Fruit fly (Drosophila melanogaster) whole organism, embryonic: Measurements from ENCODE around the gene CG6928.
A peak's percentile ranks its signal among the peaks of the same experiment; 100 is the strongest.

Source experiments
- BtbVII ChIP-seq: fragments of 200-800 bp; sonication (Bioruptor generic); optimal IDR thresholded peaks from 3 replicates; lab custom pipeline; 2017; ENCODE audit warnings: missing biosample characterization, mild to moderate bottlenecking, missing genetic modification characterization
- CG10267 ChIP-seq: fragments of 200-800 bp; sonication (Bioruptor generic); optimal IDR thresholded peaks from 2 replicates; lab custom pipeline; 2018; ENCODE audit warnings: missing biosample characterization, mild to moderate bottlenecking, missing genetic modification characterization, moderate library complexity
- CG10366 ChIP-seq: fragments of 200-800 bp; sonication (Bioruptor generic); IDR thresholded peaks from 2 replicates; pipeline ENCODE4 v1.3.6; 2022; ENCODE audit warnings: missing biosample characterization, missing genetic modification characterization
- CG10979 ChIP-seq: fragments of 200-800 bp; sonication (Bioruptor generic); optimal IDR thresholded peaks from 2 replicates; lab custom pipeline; 2018; ENCODE audit warnings: missing biosample characterization, mild to moderate bottlenecking, missing genetic modification characterization, moderate library complexity
- CG13123 ChIP-seq: fragments of 200-800 bp; sonication (Bioruptor generic); optimal IDR thresholded peaks from 2 replicates; lab custom pipeline; 2016; ENCODE audit warnings: missing biosample characterization, missing genetic modification characterization
- CG13775 ChIP-seq: fragments of 200-800 bp; sonication (Bioruptor generic); optimal IDR thresholded peaks from 3 replicates; lab custom pipeline; 2017; ENCODE audit warnings: missing biosample characterization, mild to moderate bottlenecking, missing genetic modification characterization
- CG18011 ChIP-seq: fragments of 200-800 bp; sonication (Bioruptor generic); optimal IDR thresholded peaks from 2 replicates; lab custom pipeline; 2017; ENCODE audit warnings: missing biosample characterization, missing genetic modification characterization, mild to moderate bottlenecking, moderate library complexity, missing genotype
- CG4730 ChIP-seq: fragments of 200-800 bp; sonication (Bioruptor generic); IDR thresholded peaks from 2 replicates; pipeline ENCODE4 v1.3.6; 2022; ENCODE audit warnings: missing biosample characterization, missing genetic modification characterization
- CG5180 ChIP-seq: fragments of 200-800 bp; sonication (Bioruptor generic); optimal IDR thresholded peaks from 3 replicates; lab custom pipeline; 2017; ENCODE audit warnings: missing biosample characterization, missing genetic modification characterization, mild to moderate bottlenecking, moderate library complexity, missing genetic modification reagents
- CG6272 ChIP-seq: fragments of 200-800 bp; sonication (Bioruptor generic); IDR thresholded peaks from 2 replicates; pipeline ENCODE4 v1.3.6; 2022; ENCODE audit warnings: missing biosample characterization, missing genetic modification characterization
- CG6765 ChIP-seq: fragments of 200-800 bp; sonication (Bioruptor generic); optimal IDR thresholded peaks from 3 replicates; lab custom pipeline; 2017; ENCODE audit warnings: missing biosample characterization, mild to moderate bottlenecking, missing genetic modification characterization
- CG7372 ChIP-seq: fragments of 200-800 bp; sonication (Bioruptor generic); IDR thresholded peaks from 2 replicates; pipeline ENCODE4 v1.3.6; 2022; ENCODE audit warnings: missing biosample characterization, missing genetic modification characterization
- CG7745 ChIP-seq: fragments of 200-800 bp; sonication (Bioruptor generic); optimal IDR thresholded peaks from 2 replicates; lab custom pipeline; 2018; ENCODE audit warnings: missing biosample characterization, mild to moderate bottlenecking, missing genetic modification characterization, moderate library complexity
- D19A ChIP-seq: fragments of 200-800 bp; optimal IDR thresholded peaks from 3 replicates; lab custom pipeline; 2019; ENCODE audit warnings: missing biosample characterization, mild to moderate bottlenecking, missing genetic modification characterization, moderate library complexity
- Dek ChIP-seq: fragments of 200-800 bp; sonication (Bioruptor generic); optimal IDR thresholded peaks from 3 replicates; lab custom pipeline; 2019; ENCODE audit warnings: missing biosample characterization, mild to moderate bottlenecking, missing genetic modification characterization, moderate library complexity
- Doc3 ChIP-seq: fragments of 200-800 bp; sonication (Bioruptor generic); IDR thresholded peaks from 3 replicates; pipeline ENCODE4 v1.3.6; 2022; ENCODE audit warnings: missing biosample characterization, missing genetic modification characterization; ENCODE audit not compliant: partially characterized antibody
- Drgx ChIP-seq: fragments of 200-800 bp; sonication (Bioruptor generic); IDR thresholded peaks from 2 replicates; pipeline ENCODE4 v1.3.6; 2022; ENCODE audit warnings: missing biosample characterization, missing genetic modification characterization
- Eip74EF ChIP-seq, 2 experiments: fragments of 200-800 bp in 1 of 2; fragments of >200 bp in 1 of 2; sonication (Bioruptor generic) in 1 of 2; optimal IDR thresholded peaks; 2 replicates each; lab custom pipeline; 2017 to 2019; ENCODE audit warnings: missing biosample characterization in 2 of 2, missing genetic modification characterization in 2 of 2, mild to moderate bottlenecking in 1 of 2, moderate library complexity in 1 of 2
- Hey ChIP-seq: fragments of 200-800 bp; sonication (Bioruptor generic); optimal IDR thresholded peaks from 3 replicates; lab custom pipeline; 2018; ENCODE audit warnings: missing biosample characterization, mild to moderate bottlenecking, missing genetic modification characterization
- HmgZ ChIP-seq: fragments of 200-800 bp; sonication (Bioruptor generic); optimal IDR thresholded peaks from 2 replicates; lab custom pipeline; 2018; ENCODE audit warnings: missing biosample characterization, mild to moderate bottlenecking, missing genetic modification characterization
- Hmr ChIP-seq: fragments of 200-800 bp; sonication (Bioruptor generic); optimal IDR thresholded peaks from 3 replicates; lab custom pipeline; 2017; ENCODE audit warnings: mild to moderate bottlenecking, missing biosample characterization, missing genetic modification reagents, missing genetic modification characterization
- Hmx ChIP-seq: fragments of 200-800 bp; sonication (Bioruptor generic); optimal IDR thresholded peaks from 2 replicates; lab custom pipeline; 2016; ENCODE audit warnings: missing biosample characterization, missing genetic modification characterization
- NC2α ChIP-seq: fragments of 200-800 bp; sonication (Bioruptor generic); optimal IDR thresholded peaks from 2 replicates; lab custom pipeline; 2016; ENCODE audit warnings: missing biosample characterization, missing genetic modification characterization
- Sox100B ChIP-seq: fragments of 200-800 bp; sonication (Bioruptor generic); optimal IDR thresholded peaks from 3 replicates; lab custom pipeline; 2018; ENCODE audit warnings: missing biosample characterization, mild to moderate bottlenecking, missing genetic modification characterization
- Sry-δ ChIP-seq: fragments of 200-800 bp; sonication (Bioruptor generic); optimal IDR thresholded peaks from 2 replicates; lab custom pipeline; 2016; ENCODE audit warnings: missing biosample characterization, missing genetic modification characterization
- Ssrp ChIP-seq: fragments of 200-800 bp; sonication (Bioruptor generic); optimal IDR thresholded peaks from 2 replicates; lab custom pipeline; 2018; ENCODE audit warnings: missing biosample characterization, mild to moderate bottlenecking, missing genetic modification characterization, moderate library complexity
- ac ChIP-seq: fragments of 200-800 bp; sonication (Bioruptor generic); optimal IDR thresholded peaks from 3 replicates; lab custom pipeline; 2017; ENCODE audit warnings: missing biosample characterization, mild to moderate bottlenecking, missing genetic modification characterization
- bab2 ChIP-seq: fragments of 200-800 bp; sonication (Bioruptor generic); optimal IDR thresholded peaks from 2 replicates; lab custom pipeline; 2016; ENCODE audit warnings: missing biosample characterization, missing genetic modification characterization
- bsh ChIP-seq, 2 experiments: fragments of 200-800 bp; sonication (Bioruptor generic); optimal IDR thresholded peaks; 2 replicates each; lab custom pipeline; 2017 to 2018; ENCODE audit warnings: mild to moderate bottlenecking in 2 of 2, missing biosample characterization in 2 of 2, missing genetic modification characterization in 2 of 2, moderate library complexity in 1 of 2
- dan ChIP-seq: fragments of 200-800 bp; sonication (Bioruptor generic); IDR thresholded peaks from 2 replicates; pipeline ENCODE4 v1.3.6; 2022; ENCODE audit warnings: missing biosample characterization, missing genetic modification characterization
- dm ChIP-seq: fragments of 200-800 bp; sonication (Bioruptor generic); optimal IDR thresholded peaks from 3 replicates; lab custom pipeline; 2016; ENCODE audit warnings: missing biosample characterization, missing genetic modification characterization
- en ChIP-seq: fragments of 200-800 bp; sonication (Bioruptor generic); optimal IDR thresholded peaks from 2 replicates; lab custom pipeline; 2016; ENCODE audit warnings: missing biosample characterization, missing genetic modification characterization
- fd3F ChIP-seq: fragments of 200-800 bp; sonication (Bioruptor generic); optimal IDR thresholded peaks from 2 replicates; lab custom pipeline; 2018; ENCODE audit warnings: missing biosample characterization, mild to moderate bottlenecking, missing genetic modification characterization, moderate library complexity
- hbn ChIP-seq: fragments of 200-800 bp; sonication (Bioruptor generic); IDR thresholded peaks from 2 replicates; pipeline ENCODE4 v1.3.6; 2022; ENCODE audit warnings: missing biosample characterization, missing genetic modification characterization; ENCODE audit not compliant: partially characterized antibody
- kay ChIP-seq: fragments of 200-800 bp; sonication (Bioruptor generic); optimal IDR thresholded peaks from 2 replicates; lab custom pipeline; 2016; ENCODE audit warnings: missing biosample characterization, missing genetic modification characterization
- lola ChIP-seq, 3 experiments: fragments of >200 bp in 2 of 3; fragments of 200-800 bp in 1 of 3; sonication (Bioruptor generic) in 1 of 3; optimal IDR thresholded peaks; 2 replicates each; lab custom pipeline; 2017 to 2019; ENCODE audit warnings: missing biosample characterization in 3 of 3, missing genetic modification characterization in 3 of 3, mild to moderate bottlenecking in 1 of 3, moderate library complexity in 1 of 3
- luna ChIP-seq: fragments of 200-800 bp; sonication (Bioruptor generic); optimal IDR thresholded peaks from 2 replicates; lab custom pipeline; 2016; ENCODE audit warnings: missing biosample characterization, missing genetic modification characterization
- mam ChIP-seq: fragments of 200-800 bp; sonication (Bioruptor generic); optimal IDR thresholded peaks from 3 replicates; lab custom pipeline; 2016; ENCODE audit warnings: missing biosample characterization, missing genetic modification characterization
- nau ChIP-seq: fragments of 200-800 bp; sonication (Bioruptor generic); optimal IDR thresholded peaks from 3 replicates; lab custom pipeline; 2017; ENCODE audit warnings: missing biosample characterization, mild to moderate bottlenecking, missing genetic modification characterization, missing genetic modification reagents
- p53 ChIP-seq: fragments of 200-800 bp; sonication (Bioruptor generic); optimal IDR thresholded peaks from 2 replicates; lab custom pipeline; 2016; ENCODE audit warnings: missing biosample characterization, missing genetic modification characterization
- pita ChIP-seq: fragments of 200-800 bp; sonication (Bioruptor generic); optimal IDR thresholded peaks from 2 replicates; lab custom pipeline; 2017; ENCODE audit warnings: missing biosample characterization, mild to moderate bottlenecking, missing genetic modification characterization
- scrt ChIP-seq: fragments of 200-800 bp; sonication (Bioruptor generic); optimal IDR thresholded peaks from 2 replicates; lab custom pipeline; 2018; ENCODE audit warnings: missing biosample characterization, mild to moderate bottlenecking, missing genetic modification characterization, moderate library complexity
- shn ChIP-seq: fragments of 200-800 bp; sonication (Bioruptor generic); optimal IDR thresholded peaks from 3 replicates; lab custom pipeline; 2016; ENCODE audit warnings: missing biosample characterization, missing genetic modification characterization
- slou ChIP-seq: fragments of 200-800 bp; sonication (Bioruptor generic); optimal IDR thresholded peaks from 3 replicates; lab custom pipeline; 2016; ENCODE audit warnings: missing biosample characterization, missing genetic modification characterization
- trh ChIP-seq: fragments of 200-800 bp; sonication (Bioruptor generic); optimal IDR thresholded peaks from 2 replicates; lab custom pipeline; 2016; ENCODE audit warnings: missing biosample characterization, missing genetic modification characterization
- vvl ChIP-seq: fragments of 200-800 bp; sonication (Bioruptor generic); IDR thresholded peaks from 2 replicates; pipeline ENCODE4 v1.3.6; 2022; ENCODE audit warnings: missing biosample characterization, missing genetic modification characterization
- wdn ChIP-seq: fragments of 200-800 bp; sonication (Bioruptor generic); IDR thresholded peaks from 2 replicates; pipeline ENCODE4 v1.3.6; 2022; ENCODE audit warnings: missing biosample characterization, missing genetic modification characterization
- yki ChIP-seq: fragments of >200 bp; optimal IDR thresholded peaks from 3 replicates; lab custom pipeline; 2018

Gene CG6928

DNA sequence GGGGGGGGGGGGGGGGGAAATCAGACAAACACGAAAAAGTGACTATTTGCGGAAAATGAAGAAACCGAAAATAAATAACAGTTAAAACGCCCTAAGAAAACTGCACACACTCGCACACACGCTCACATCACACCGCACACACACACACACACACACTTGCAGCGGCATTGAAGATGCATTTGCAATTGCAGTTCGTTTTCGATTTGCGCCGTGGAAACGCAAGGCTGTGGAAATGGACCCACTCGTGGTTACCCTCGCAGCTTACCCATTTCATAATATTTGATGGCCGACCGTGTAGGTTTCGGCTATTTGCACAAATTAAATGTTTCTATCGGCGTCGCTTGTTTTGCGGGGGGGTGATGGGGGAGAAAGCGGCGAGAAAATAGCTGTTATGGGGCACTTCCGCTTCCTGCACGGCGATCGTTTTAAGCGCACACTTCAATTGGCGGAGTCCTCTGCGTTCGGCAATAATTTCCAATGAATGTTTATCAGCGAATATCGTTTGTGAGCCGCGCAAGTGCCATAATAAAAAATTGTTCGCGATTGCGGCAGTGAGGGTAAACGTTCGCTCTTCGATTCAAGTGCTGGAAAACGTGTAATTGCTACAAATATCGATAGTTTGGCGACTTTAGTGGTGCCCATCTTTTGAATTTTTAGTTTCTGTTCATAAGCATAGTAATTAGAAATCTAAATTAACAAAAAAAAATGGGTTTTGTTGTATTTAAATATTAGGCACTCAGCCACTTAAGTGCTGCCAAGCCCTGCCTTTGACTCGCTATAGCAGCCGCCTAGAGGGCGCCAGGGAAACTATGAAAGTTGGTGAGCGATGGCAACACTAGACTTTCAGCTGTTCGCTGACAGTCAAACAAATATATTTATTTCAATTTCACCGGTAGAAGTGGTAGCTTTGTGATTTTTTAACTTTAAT, at the start of gene CG6928, which contains the start of gene Pop2 (continued):
- TF ChIP-seq dan (GFP tag; lab: Robert Waterston, UW) (no peak), Ssrp (peak; percentile 48), dm (GFP tag; lab: Kevin White, UChicago) (peak; percentile 78), vvl (GFP tag; lab: Robert Waterston, UW) (peak; percentile 86), Hey (no peak), CG7745 (tag; lab: Kevin White, UChicago) (no peak), BtbVII (GFP tag; lab: Kevin White, UChicago) (no peak), CG7372 (GFP tag; lab: Robert Waterston, UW) (peak; percentile 78), CG13775 (GFP tag; lab: Kevin White, UChicago) (peak; percentile 72), D19A (no peak), lola (GFP tag; optimal IDR thresholded peaks at IDR 0.05; lab: Kevin White, UChicago) (peak in 1 of 3 experiments; percentile 45), CG10267 (tag; lab: Kevin White, UChicago) (peak; percentile 98), fd3F (peak; percentile 49), ac (GFP tag; lab: Kevin White, UChicago) (peak; percentile 21), HmgZ (tag; lab: Kevin White, UChicago) (peak; percentile 80), Hmx (GFP tag; lab: Kevin White, UChicago) (peak; percentile 47), bsh (GFP tag; optimal IDR thresholded peaks at IDR 0.05; lab: Kevin White, UChicago) (peak in 1 of 2 experiments; percentile 39), Hmr (peak; percentile 79), Sry-δ (peak; percentile 89), Sox100B (GFP tag; lab: Kevin White, UChicago) (no peak), hbn (GFP tag; lab: Robert Waterston, UW) (peak; percentile 92), CG18011 (GFP tag; lab: Kevin White, UChicago) (peak; percentile 53), CG4730 (peak; percentile 49; the same call in 1 of the 2 replicates), yki (lab: Kevin White, UChicago) (no peak), wdn (GFP tag; lab: Robert Waterston, UW) (no peak), Drgx (no peak), trh (peak; percentile 55), kay (GFP tag; lab: Kevin White, UChicago) (peak; percentile 64), bab2 (peak; percentile 86), Eip74EF (GFP tag; optimal IDR thresholded peaks at IDR 0.05; lab: Kevin White, UChicago) (no peak), mam (peak; percentile 88), en (no peak), slou (GFP tag; lab: Kevin White, UChicago) (peak; percentile 56), p53 (GFP tag; lab: Kevin White, UChicago) (peak; percentile 68), Dek (peak; percentile 74), pita (GFP tag; lab: Kevin White, UChicago) (no peak), CG5180 (GFP tag; lab: Kevin White, UChicago) (no peak), scrt (GFP tag; lab: Kevin White, UChicago) (peak; percentile 22), shn (GFP tag; lab: Kevin White, UChicago) (peak; percentile 84), nau (GFP tag; lab: Kevin White, UChicago) (no peak), luna (peak; percentile 59), NC2α (peak; percentile 25), CG13123 (GFP tag; lab: Kevin White, UChicago) (peak; percentile 63), CG6272 (peak; percentile 69), Doc3 (GFP tag; lab: Robert Waterston, UW) (peak; percentile 87), CG10366 (GFP tag; lab: Robert Waterston, UW) (peak; percentile 57), CG6765 (GFP tag; lab: Kevin White, UChicago) (no peak), CG10979 (peak; percentile 51)
